Fruit fly (Drosophila melanogaster): ENCODE measurements around the gene nSyb.
A peak's percentile ranks its signal among the peaks of the same experiment; 100 is the strongest.

The nSyb gene

DNA sequence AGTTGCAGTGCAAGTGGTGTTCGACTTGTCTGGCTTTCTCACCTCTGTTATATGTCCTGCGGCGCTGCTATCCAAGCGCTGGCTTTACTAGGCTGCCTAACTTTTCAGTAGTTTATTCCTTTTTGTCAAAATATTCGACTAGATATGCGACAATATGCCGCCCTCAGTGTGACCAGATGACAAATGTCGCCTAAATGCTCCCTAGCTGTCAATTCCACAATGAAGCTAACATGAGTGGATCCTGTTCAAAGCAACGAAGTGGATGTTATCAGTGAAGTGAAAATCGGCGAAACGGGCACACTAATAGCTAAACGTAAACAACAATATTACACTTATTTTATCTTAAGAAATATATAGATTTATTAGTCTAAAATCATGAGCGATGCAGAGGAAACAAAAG is 27.3 kb upstream of the nSyb start, which contains the start of the genes Srrm234 and CG7974:
Gene Srrm234, minus strand, starts transcription at position 189 of the 400 bp plus-strand sequence.
Gene CG7974, plus strand, starts transcription at position 263 of the 400 bp plus-strand sequence.
- TF ChIP-seq rn (GFP tag; IDR thresholded peaks at IDR 0.05) (no peak), Pif1B (GFP tag; optimal IDR thresholded peaks at IDR 0.05) (no peak)

dm6 chr3L:1664205-1664604 is 26.7 kb upstream of the nSyb start:
- TF ChIP-seq fd96Ca (GFP tag; IDR thresholded peaks at IDR 0.05) (0 out of 3 replicates have a peak, but pooled peaks have one; percentile 17), D1 (tag; optimal IDR thresholded peaks at IDR 0.05) (no peak)

dm6 chr3L:1663531-1663930 is 26.0 kb upstream of the nSyb start:
- TF ChIP-seq gl (tag; optimal IDR thresholded peaks at IDR 0.05): no peak
- TF ChIP-seq CG8159 (tag; optimal IDR thresholded peaks at IDR 0.05): no peak
- TF ChIP-seq CG17806 (tag; optimal IDR thresholded peaks at IDR 0.05): no peak
- TF ChIP-seq CG14655 (GFP tag; optimal IDR thresholded peaks at IDR 0.05): no peak
- TF ChIP-seq fd96Ca (GFP tag; IDR thresholded peaks at IDR 0.05): no peak
- TF ChIP-seq CG9948 (tag; optimal IDR thresholded peaks at IDR 0.05): no peak
- no peak for TF ChIP-seq Pif1B (GFP tag; optimal IDR thresholded peaks at IDR 0.05)
- TF ChIP-seq CG10348 (GFP tag; IDR thresholded peaks at IDR 0.05): no peak
- no peak for TF ChIP-seq Pif1A (GFP tag; optimal IDR thresholded peaks at IDR 0.05)
- TF ChIP-seq EcR (GFP tag; optimal IDR thresholded peaks at IDR 0.05): no peak
- no peak for TF ChIP-seq CG13204 (GFP tag; optimal IDR thresholded peaks at IDR 0.05)
- no peak for TF ChIP-seq CG12605 (GFP tag; IDR thresholded peaks at IDR 0.05)
- no peak for TF ChIP-seq Ets98B (GFP tag; IDR thresholded peaks at IDR 0.05)
- no peak for TF ChIP-seq CG32121 (GFP tag; IDR thresholded peaks at IDR 0.05)
- no peak for TF ChIP-seq rn (GFP tag; IDR thresholded peaks at IDR 0.05)
- no peak for TF ChIP-seq CG15710 (tag; optimal IDR thresholded peaks at IDR 0.05)
- no peak for TF ChIP-seq CG34367 (tag; optimal IDR thresholded peaks at IDR 0.05)

- TF ChIP-seq Pif1B (GFP tag; optimal IDR thresholded peaks at IDR 0.05) (no peak), CG34367 (tag; optimal IDR thresholded peaks at IDR 0.05) (no peak), CG13204 (GFP tag; optimal IDR thresholded peaks at IDR 0.05) (peak; percentile 28)
Observed at dm6 chr3L:1661738-1662370, 24.3 kb upstream of the nSyb start.

dm6 chr3L:1653752-1654151 is 16.2 kb upstream of the nSyb start:
- no peak for TF ChIP-seq CG15710 (tag; optimal IDR thresholded peaks at IDR 0.05)
- TF ChIP-seq CG12605 (GFP tag; IDR thresholded peaks at IDR 0.05): no peak
- TF ChIP-seq CG9948 (tag; optimal IDR thresholded peaks at IDR 0.05): no peak
- TF ChIP-seq CG10348 (GFP tag; IDR thresholded peaks at IDR 0.05): no peak
- TF ChIP-seq Snoo (tag; optimal IDR thresholded peaks at IDR 0.05): no peak
- no peak for TF ChIP-seq EcR (GFP tag; optimal IDR thresholded peaks at IDR 0.05)
- TF ChIP-seq Ets98B (GFP tag; IDR thresholded peaks at IDR 0.05): no peak
- no peak for TF ChIP-seq CG14655 (GFP tag; optimal IDR thresholded peaks at IDR 0.05)
- no peak for TF ChIP-seq Pif1B (GFP tag; optimal IDR thresholded peaks at IDR 0.05)
- no peak for TF ChIP-seq CG8301 (tag; optimal IDR thresholded peaks at IDR 0.05)
- TF ChIP-seq CG17806 (tag; optimal IDR thresholded peaks at IDR 0.05): no peak

DNA sequence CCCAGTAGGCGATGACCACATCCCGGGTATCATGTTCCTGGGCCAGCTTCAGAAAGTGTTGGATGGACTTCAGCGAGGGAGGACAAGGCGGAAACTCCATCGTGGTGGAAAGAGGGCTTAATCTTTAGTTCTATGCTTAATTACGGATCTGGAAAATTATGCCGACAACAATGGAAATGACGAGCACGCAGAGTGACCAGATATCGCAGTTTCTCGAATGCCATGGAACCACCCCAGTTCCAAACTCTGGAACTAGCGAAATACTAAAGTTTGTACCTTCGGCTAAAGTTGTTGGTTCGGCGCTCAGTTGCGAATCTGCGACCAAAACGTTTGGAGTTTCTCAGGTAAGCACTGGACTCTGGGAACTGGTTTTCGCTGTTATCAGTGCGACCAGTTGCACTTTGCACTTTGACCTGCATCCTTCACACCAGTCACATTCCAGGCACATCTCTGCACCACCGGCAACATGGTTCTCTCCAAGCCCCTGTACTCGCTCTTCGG is 15.2 kb upstream of the nSyb start, which contains the start of the genes CG7970 and Vta1:
Gene CG7970, plus strand, starts transcription at position 51 of the 501 bp plus-strand sequence.
Gene Vta1, minus strand, starts transcription at position 201 of the 501 bp plus-strand sequence.
- TF ChIP-seq CG13204 (GFP tag; optimal IDR thresholded peaks at IDR 0.05): no peak
- peak; percentile 88 for TF ChIP-seq gl (tag; optimal IDR thresholded peaks at IDR 0.05)
- TF ChIP-seq Ets98B (GFP tag; IDR thresholded peaks at IDR 0.05): peak; percentile 77
- TF ChIP-seq CG9948 (tag; optimal IDR thresholded peaks at IDR 0.05): no peak
- peak; percentile 88 for TF ChIP-seq CG12605 (GFP tag; IDR thresholded peaks at IDR 0.05)
- TF ChIP-seq Snoo (tag; optimal IDR thresholded peaks at IDR 0.05): no peak
- TF ChIP-seq CG32121 (GFP tag; IDR thresholded peaks at IDR 0.05): peak; percentile 63; the same call in 1 of the 2 replicates
- TF ChIP-seq EcR (GFP tag; optimal IDR thresholded peaks at IDR 0.05): no peak
- no peak for TF ChIP-seq CG8159 (tag; optimal IDR thresholded peaks at IDR 0.05)
- TF ChIP-seq CG15710 (tag; optimal IDR thresholded peaks at IDR 0.05): peak; percentile 45
- no peak for TF ChIP-seq fd96Ca (GFP tag; IDR thresholded peaks at IDR 0.05)
- peak; percentile 78 for TF ChIP-seq CG4496 (GFP tag; IDR thresholded peaks at IDR 0.05)
- TF ChIP-seq CG17806 (tag; optimal IDR thresholded peaks at IDR 0.05): no peak
- peak; percentile 36 for TF ChIP-seq CG34367 (tag; optimal IDR thresholded peaks at IDR 0.05)

- TF ChIP-seq CG32121 (GFP tag; IDR thresholded peaks at IDR 0.05): 0 out of 2 replicates have a peak, but pooled peaks have one; percentile 14
- no peak for TF ChIP-seq CG17806 (tag; optimal IDR thresholded peaks at IDR 0.05)
Observed at dm6 chr3L:1649363-1649762, 11.8 kb upstream of the nSyb start.

All from whole organism, pupa.